Fruit fly (Drosophila melanogaster): Measurements from ENCODE around the gene Pect.
A peak's percentile ranks its signal among the peaks of the same experiment; 100 is the strongest.

The Pect gene

DNA sequence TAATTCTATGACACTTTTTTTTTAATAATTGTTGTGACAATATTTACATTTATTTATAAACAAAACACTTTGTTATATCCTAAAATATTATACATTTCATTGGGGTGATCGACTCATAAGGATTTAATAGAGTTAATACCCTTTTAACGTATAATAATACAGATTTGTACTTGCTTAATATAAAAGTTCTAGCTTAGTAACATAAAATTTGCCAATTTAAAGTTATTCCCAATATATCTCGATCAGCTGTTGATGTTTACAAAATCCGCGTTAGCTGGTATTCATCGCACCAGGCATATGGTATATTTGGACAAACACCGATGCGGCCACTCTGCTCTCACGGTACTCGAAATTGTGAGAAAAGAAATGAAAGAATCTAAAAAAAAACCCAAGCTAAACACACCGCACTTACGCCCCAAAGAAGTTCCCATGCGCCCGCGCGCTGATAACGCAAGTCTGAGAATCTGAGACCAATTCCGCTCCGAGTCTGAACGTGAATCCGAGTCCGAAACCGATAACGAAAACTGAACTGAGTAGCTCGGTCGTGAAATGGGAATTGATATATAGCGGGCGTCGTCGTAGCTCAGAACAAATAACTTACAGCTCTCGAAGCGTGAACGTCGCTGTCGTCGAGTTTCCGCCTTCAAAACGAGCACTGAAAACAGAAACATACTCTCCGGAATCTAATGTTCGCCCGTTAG, at the start of gene Pect:
TSS of gene Pect (plus strand) at position 326 of the 701 bp plus-strand sequence.
- TF ChIP-seq h (optimal IDR thresholded peaks at IDR 0.05) (no peak), Sin3A (optimal IDR thresholded peaks at IDR 0.05) (no peak), insv (optimal IDR thresholded peaks at IDR 0.05) (no peak), Myc (optimal IDR thresholded peaks at IDR 0.05) (no peak), ttk (optimal IDR thresholded peaks at IDR 0.05) (no peak), psq (optimal IDR thresholded peaks at IDR 0.05) (no peak)

dm6 chr2L:13154313-13154712, 49.2 kb upstream of the Pect start:
- TF ChIP-seq Sin3A (optimal IDR thresholded peaks at IDR 0.05): no peak
- TF ChIP-seq ttk (optimal IDR thresholded peaks at IDR 0.05): no peak
- no peak for TF ChIP-seq insv (optimal IDR thresholded peaks at IDR 0.05)
- no peak for TF ChIP-seq psq (optimal IDR thresholded peaks at IDR 0.05)
- no peak for TF ChIP-seq Myc (optimal IDR thresholded peaks at IDR 0.05)
- no peak for TF ChIP-seq h (optimal IDR thresholded peaks at IDR 0.05)

dm6 chr2L:13156349-13156748, 47.2 kb upstream of the Pect start:
- no peak for TF ChIP-seq insv (optimal IDR thresholded peaks at IDR 0.05)
- TF ChIP-seq Sin3A (optimal IDR thresholded peaks at IDR 0.05): no peak
- no peak for TF ChIP-seq h (optimal IDR thresholded peaks at IDR 0.05)
- no peak for TF ChIP-seq psq (optimal IDR thresholded peaks at IDR 0.05)
- TF ChIP-seq ttk (optimal IDR thresholded peaks at IDR 0.05): no peak
- no peak for TF ChIP-seq Myc (optimal IDR thresholded peaks at IDR 0.05)

dm6 chr2L:13157903-13158302, 45.7 kb upstream of the Pect start:
- TF ChIP-seq psq (optimal IDR thresholded peaks at IDR 0.05) (no peak), h (optimal IDR thresholded peaks at IDR 0.05) (no peak), Myc (optimal IDR thresholded peaks at IDR 0.05) (no peak), insv (optimal IDR thresholded peaks at IDR 0.05) (no peak), Sin3A (optimal IDR thresholded peaks at IDR 0.05) (no peak), ttk (optimal IDR thresholded peaks at IDR 0.05) (no peak)

DNA sequence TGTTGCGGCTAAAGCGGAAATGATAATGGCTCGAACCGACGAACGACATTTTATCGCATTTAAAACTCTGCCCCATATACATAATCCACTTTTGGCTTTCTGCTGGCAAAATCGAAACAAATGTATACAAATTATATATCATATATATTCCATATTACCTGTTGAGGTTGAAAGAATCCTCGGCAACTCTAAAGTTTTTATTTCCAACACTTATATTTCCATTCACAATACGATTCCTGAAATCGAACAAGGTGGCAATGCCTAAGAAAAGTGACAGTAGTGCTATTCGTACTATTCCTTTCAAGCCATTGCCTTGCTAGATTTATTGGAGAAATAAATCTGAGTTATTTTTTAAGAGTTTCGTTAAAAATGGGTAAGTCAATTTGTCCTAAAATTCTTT, 45.1 kb upstream of the Pect start, which contains the start of gene Pk34A:
TSS of gene Pk34A (plus strand) at position 301 of the 400 bp plus-strand sequence.
- TF ChIP-seq Myc (optimal IDR thresholded peaks at IDR 0.05) (no peak), h (optimal IDR thresholded peaks at IDR 0.05) (no peak), ttk (optimal IDR thresholded peaks at IDR 0.05) (no peak), Sin3A (optimal IDR thresholded peaks at IDR 0.05) (no peak), insv (optimal IDR thresholded peaks at IDR 0.05) (no peak), psq (optimal IDR thresholded peaks at IDR 0.05) (no peak)

dm6 chr2L:13160227-13160626, 43.3 kb upstream of the Pect start, which contains the start of gene kmg:
TSS of gene kmg (plus strand) at chr2L:13160527.
- TF ChIP-seq Myc (optimal IDR thresholded peaks at IDR 0.05): no peak
- TF ChIP-seq h (optimal IDR thresholded peaks at IDR 0.05): no peak
- no peak for TF ChIP-seq Sin3A (optimal IDR thresholded peaks at IDR 0.05)

DNA sequence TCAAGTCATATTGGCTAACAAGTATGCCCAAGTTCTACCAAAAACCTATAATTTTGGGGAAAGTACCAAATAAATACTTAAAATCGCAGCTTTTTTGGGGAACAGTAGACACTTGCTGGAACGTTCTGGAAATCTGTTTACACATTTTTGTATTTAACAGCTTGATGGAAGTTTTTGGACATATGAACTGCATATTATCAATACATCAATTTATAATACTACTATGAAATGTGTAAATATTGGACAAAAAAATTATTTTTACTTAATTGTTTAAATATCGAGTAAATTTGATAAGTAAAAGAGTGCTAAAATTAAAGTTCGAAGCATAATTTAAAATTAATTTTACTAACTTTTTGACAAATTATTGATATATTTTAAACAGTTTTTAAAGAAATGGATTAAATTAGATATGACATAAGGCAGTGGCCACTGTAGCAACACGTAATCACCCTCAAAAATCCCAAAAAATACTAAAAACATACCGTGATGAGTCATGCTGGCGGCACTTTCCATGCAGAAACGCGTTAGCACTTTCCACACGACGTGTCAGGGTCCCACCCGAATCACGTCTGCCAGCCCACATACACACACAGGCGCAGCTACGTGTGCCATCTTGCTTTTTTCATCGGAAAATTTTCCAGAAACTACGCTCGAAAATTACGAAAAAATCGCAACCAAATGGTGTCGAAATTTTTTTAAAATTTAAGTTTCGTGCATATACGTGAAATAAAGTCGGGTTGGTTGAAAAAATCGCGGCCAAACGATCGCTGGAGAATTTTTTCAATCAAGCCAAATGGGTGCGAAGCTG, 38.4 kb upstream of the Pect start, which contains the start of gene Sirt1:
TSS of gene Sirt1 (plus strand) at position 571 of the 808 bp plus-strand sequence.
- TF ChIP-seq h (optimal IDR thresholded peaks at IDR 0.05): no peak
- no peak for TF ChIP-seq insv (optimal IDR thresholded peaks at IDR 0.05)
- TF ChIP-seq Myc (optimal IDR thresholded peaks at IDR 0.05): no peak
- no peak for TF ChIP-seq psq (optimal IDR thresholded peaks at IDR 0.05)
- TF ChIP-seq ttk (optimal IDR thresholded peaks at IDR 0.05): no peak
- TF ChIP-seq Sin3A (optimal IDR thresholded peaks at IDR 0.05): peak; percentile 36

dm6 chr2L:13165802-13166347, 37.7 kb upstream of the Pect start, which contains the start of gene DnaJ-H:
TSS of gene DnaJ-H (minus strand) at chr2L:13166072.
- TF ChIP-seq Myc (optimal IDR thresholded peaks at IDR 0.05) (no peak), psq (optimal IDR thresholded peaks at IDR 0.05) (peak; percentile 65)

- no peak for TF ChIP-seq Sin3A (optimal IDR thresholded peaks at IDR 0.05)
- no peak for TF ChIP-seq Myc (optimal IDR thresholded peaks at IDR 0.05)
- no peak for TF ChIP-seq h (optimal IDR thresholded peaks at IDR 0.05)
- TF ChIP-seq ttk (optimal IDR thresholded peaks at IDR 0.05): no peak
- no peak for TF ChIP-seq insv (optimal IDR thresholded peaks at IDR 0.05)
- TF ChIP-seq psq (optimal IDR thresholded peaks at IDR 0.05): no peak
Observed at dm6 chr2L:13176123-13176522, 27.4 kb upstream of the Pect start, which contains the start of gene CG43925. TSS of gene CG43925 (plus strand) at chr2L:13176423.

DNA sequence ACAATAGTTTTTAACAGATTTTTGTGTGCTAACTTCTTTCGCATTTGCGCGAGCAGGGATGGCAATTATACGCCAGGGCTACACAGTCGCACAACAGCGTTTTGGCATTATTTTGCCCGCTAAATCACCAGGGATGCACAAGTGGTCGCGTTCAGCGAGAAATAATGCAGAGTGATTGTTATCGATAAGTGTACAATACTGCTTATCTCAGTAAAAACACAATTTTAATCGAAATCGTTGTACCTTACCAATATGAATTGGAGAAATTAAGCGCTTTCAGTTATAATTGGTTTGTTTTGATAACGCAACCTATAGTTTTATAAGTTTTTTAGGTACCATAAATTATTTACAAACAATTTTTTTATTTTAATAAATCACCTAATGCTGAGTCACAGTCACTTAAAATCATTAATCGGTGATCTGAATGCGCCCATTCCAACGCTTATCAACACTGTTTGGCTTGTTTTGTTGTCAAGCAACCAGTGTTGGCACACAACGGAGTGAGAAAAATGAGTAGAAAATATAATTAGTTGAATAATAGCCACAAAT, 26.8 kb upstream of the Pect start, which contains the start of the genes Sfmbt and CG5439:
TSS of gene Sfmbt (minus strand) at position 85 of the 549 bp plus-strand sequence.
TSS of gene CG5439 (plus strand) at position 450 of the 549 bp plus-strand sequence.
- TF ChIP-seq psq (optimal IDR thresholded peaks at IDR 0.05): no peak
- TF ChIP-seq insv (optimal IDR thresholded peaks at IDR 0.05): no peak
- TF ChIP-seq Sin3A (optimal IDR thresholded peaks at IDR 0.05): no peak
- TF ChIP-seq Myc (optimal IDR thresholded peaks at IDR 0.05): no peak
- no peak for TF ChIP-seq h (optimal IDR thresholded peaks at IDR 0.05)
- no peak for TF ChIP-seq ttk (optimal IDR thresholded peaks at IDR 0.05)

- TF ChIP-seq insv (optimal IDR thresholded peaks at IDR 0.05) (peak; percentile 53), Sin3A (optimal IDR thresholded peaks at IDR 0.05) (no peak)
Observed at dm6 chr2L:13179095-13179494, 24.5 kb upstream of the Pect start, which contains the start of gene Alg7. TSS of gene Alg7 (plus strand) at chr2L:13179247.

- TF ChIP-seq h (optimal IDR thresholded peaks at IDR 0.05) (no peak), insv (optimal IDR thresholded peaks at IDR 0.05) (no peak), psq (optimal IDR thresholded peaks at IDR 0.05) (no peak), ttk (optimal IDR thresholded peaks at IDR 0.05) (no peak), Sin3A (optimal IDR thresholded peaks at IDR 0.05) (no peak), Myc (optimal IDR thresholded peaks at IDR 0.05) (no peak)
Observed at dm6 chr2L:13182415-13182814, 21.1 kb upstream of the Pect start, which contains the start of gene Mgat3. TSS of gene Mgat3 (minus strand) at chr2L:13182596.
